Fruit fly (Drosophila melanogaster) S2 (cell line): Measurements from ENCODE around the gene CG2608.

ENCODE experiments used
- CG8478 ChIP-seq: fragments of >200 bp; optimal IDR thresholded peaks from 2 replicates; lab custom pipeline; 2018
- CTCF ChIP-seq, 2 experiments: fragments of >200 bp; optimal IDR thresholded peaks; 2 replicates each; lab custom pipeline; 2018

dm6 chr2L:20639821-20640220, 5.8 kb upstream of the CG2608 start, which contains the start of gene CG31680:
- TF ChIP-seq CG8478 (lab: Kevin White, UChicago) (no peak), CTCF (optimal IDR thresholded peaks at IDR 0.05; lab: Kevin White, UChicago) (no peak)
